Worm (Caenorhabditis elegans): ENCODE results near the gene swt-4.

The swt-4 gene

ce11 chrIII:10658394-10658793 lies 29.5 kb upstream of the swt-4 start:
- TF ChIP-seq skn-1 (tag; optimal IDR thresholded peaks at IDR 0.05), result no peak
- no peak for TF ChIP-seq R02D3.7 (tag; optimal IDR thresholded peaks at IDR 0.05)
- no peak for TF ChIP-seq nhr-67 (tag; optimal IDR thresholded peaks at IDR 0.05)
- TF ChIP-seq mml-1 (tag; optimal IDR thresholded peaks at IDR 0.05), result no peak
- TF ChIP-seq pqm-1 (tag; optimal IDR thresholded peaks at IDR 0.05), result no peak
- peak; percentile 99 for TF ChIP-seq nfya-1 (tag; optimal IDR thresholded peaks at IDR 0.05; ENCODE audit: insufficient read depth)
- no peak for TF ChIP-seq nhr-28 (tag; optimal IDR thresholded peaks at IDR 0.05)

ce11 chrIII:10657661-10658060 lies 28.7 kb upstream of the swt-4 start:
- TF ChIP-seq ceh-16 (tag; optimal IDR thresholded peaks at IDR 0.05) (no peak), pqm-1 (tag; optimal IDR thresholded peaks at IDR 0.05) (no peak), hmg-11 (tag; optimal IDR thresholded peaks at IDR 0.05) (peak; percentile 10), sea-2 (GFP tag; optimal IDR thresholded peaks at IDR 0.05) (no peak)

- TF ChIP-seq pha-4 (tag; optimal IDR thresholded peaks at IDR 0.05), result peak; percentile 17
- peak; percentile 60 for TF ChIP-seq elt-2 (tag; optimal IDR thresholded peaks at IDR 0.05)
- no peak for TF ChIP-seq unc-62 (GFP tag; optimal IDR thresholded peaks at IDR 0.05)
These were observed 27.1 kb upstream of the swt-4 start for ce11 chrIII:10656069-10656468.

- TF ChIP-seq ceh-16 (tag; optimal IDR thresholded peaks at IDR 0.05) (no peak), mdl-1 (tag; optimal IDR thresholded peaks at IDR 0.05) (no peak), nhr-11 (tag; optimal IDR thresholded peaks at IDR 0.05) (no peak), nfya-1 (tag; optimal IDR thresholded peaks at IDR 0.05; ENCODE audit: insufficient read depth) (no peak), sea-2 (GFP tag; optimal IDR thresholded peaks at IDR 0.05) (no peak), nhr-43 (tag; optimal IDR thresholded peaks at IDR 0.05; ENCODE audit: poor library complexity, severe bottlenecking) (no peak), eor-1 (tag; optimal IDR thresholded peaks at IDR 0.05) (no peak), hmg-11 (tag; optimal IDR thresholded peaks at IDR 0.05) (no peak), daf-12 (tag; optimal IDR thresholded peaks at IDR 0.05) (no peak), ztf-4 (tag; optimal IDR thresholded peaks at IDR 0.05) (no peak), nhr-28 (tag; optimal IDR thresholded peaks at IDR 0.05) (no peak), fkh-10 (GFP tag; optimal IDR thresholded peaks at IDR 0.05) (no peak), lin-39 (tag; optimal IDR thresholded peaks at IDR 0.05) (no peak), jun-1 (tag; optimal IDR thresholded peaks at IDR 0.05) (no peak), nhr-12 (tag; optimal IDR thresholded peaks at IDR 0.05) (no peak), egl-5 (tag; optimal IDR thresholded peaks at IDR 0.05) (no peak), nhr-67 (tag; optimal IDR thresholded peaks at IDR 0.05) (no peak), nhr-25 (tag; optimal IDR thresholded peaks at IDR 0.05) (no peak), ama-1 (optimal IDR thresholded peaks at IDR 0.05) (no peak)
These were observed 25.8 kb upstream of the swt-4 start, which contains the start of gene cnt-2 for ce11 chrIII:10654718-10655117. Gene cnt-2 (plus strand): TSS chrIII:10655018.

- TF ChIP-seq nhr-11 (tag; optimal IDR thresholded peaks at IDR 0.05) (no peak), lin-15B (tag; optimal IDR thresholded peaks at IDR 0.05) (peak; percentile 13)
These were observed 24.5 kb upstream of the swt-4 start for ce11 chrIII:10653479-10653878.

ce11 chrIII:10652833-10653232 lies 23.9 kb upstream of the swt-4 start:
- TF ChIP-seq egl-5 (tag; optimal IDR thresholded peaks at IDR 0.05) (no peak), nhr-12 (tag; optimal IDR thresholded peaks at IDR 0.05) (no peak), elt-3 (tag; optimal IDR thresholded peaks at IDR 0.05) (no peak), ZK546.5 (tag; optimal IDR thresholded peaks at IDR 0.05) (no peak), ceh-28 (tag; optimal IDR thresholded peaks at IDR 0.05) (no peak), skn-1 (tag; optimal IDR thresholded peaks at IDR 0.05) (no peak), eor-1 (tag; optimal IDR thresholded peaks at IDR 0.05) (no peak), snpc-4 (tag; optimal IDR thresholded peaks at IDR 0.05) (no peak), nhr-77 (tag; optimal IDR thresholded peaks at IDR 0.05) (no peak)

- TF ChIP-seq mml-1 (tag; optimal IDR thresholded peaks at IDR 0.05) (no peak), ztf-11 (tag; optimal IDR thresholded peaks at IDR 0.05) (no peak), pha-4 (tag; optimal IDR thresholded peaks at IDR 0.05) (peak; percentile 35), ceh-28 (tag; optimal IDR thresholded peaks at IDR 0.05) (peak; percentile 78), ceh-82 (tag; optimal IDR thresholded peaks at IDR 0.05) (no peak), sea-2 (GFP tag; optimal IDR thresholded peaks at IDR 0.05) (no peak), nfya-1 (tag; optimal IDR thresholded peaks at IDR 0.05; ENCODE audit: insufficient read depth) (peak; percentile 82), snpc-4 (tag; optimal IDR thresholded peaks at IDR 0.05) (no peak), pqm-1 (tag; optimal IDR thresholded peaks at IDR 0.05) (no peak), egl-5 (tag; optimal IDR thresholded peaks at IDR 0.05) (peak; percentile 1), lin-39 (tag; optimal IDR thresholded peaks at IDR 0.05) (peak; percentile 77), hmg-11 (tag; optimal IDR thresholded peaks at IDR 0.05) (peak; percentile 84), lin-15B (tag; optimal IDR thresholded peaks at IDR 0.05) (peak; percentile 34), zag-1 (tag; optimal IDR thresholded peaks at IDR 0.05) (no peak), nhr-28 (tag; optimal IDR thresholded peaks at IDR 0.05) (no peak), fkh-2 (tag; optimal IDR thresholded peaks at IDR 0.05) (no peak), nhr-23 (tag; optimal IDR thresholded peaks at IDR 0.05) (peak; percentile 1), elt-2 (tag; optimal IDR thresholded peaks at IDR 0.05) (peak; percentile 9)
These were observed 22.7 kb upstream of the swt-4 start for ce11 chrIII:10651634-10652033.

All from whole organism, L3 larva.